Worm (Caenorhabditis elegans) whole organism, early embryonic: ENCODE results near the gene nspe-6.
A peak's percentile ranks its signal among the peaks of the same experiment; 100 is the strongest.

Experiments
- B0310.2 ChIP-seq: sonication (generic microtip); optimal IDR thresholded peaks from 2 replicates; lab custom pipeline; 2016; ENCODE audit warnings: mild to moderate bottlenecking, missing genetic modification characterization, missing compliant biosample characterization
- F13C5.2 ChIP-seq: sonication (generic microtip); optimal IDR thresholded peaks from 2 replicates; lab custom pipeline; 2017; ENCODE audit warnings: mild to moderate bottlenecking, missing genetic modification characterization, inconsistent platforms, missing compliant biosample characterization
- aly-1 ChIP-seq: sonication (generic microtip); optimal IDR thresholded peaks from 2 replicates; lab custom pipeline; 2016; ENCODE audit warnings: missing genetic modification characterization, missing compliant biosample characterization
- ama-1 ChIP-seq: fragments of 150-350 bp; optimal IDR thresholded peaks from 2 replicates; lab custom pipeline; 2014
- ceh-13 ChIP-seq: fragments of 200-800 bp; sonication (Bioruptor generic); optimal IDR thresholded peaks from 2 replicates; lab custom pipeline; 2018; ENCODE audit warnings: mild to moderate bottlenecking, missing genetic modification characterization, missing compliant biosample characterization
- ceh-36 ChIP-seq: sonication (generic microtip); optimal IDR thresholded peaks from 2 replicates; lab custom pipeline; 2016; ENCODE audit warnings: missing genetic modification characterization, inconsistent platforms, missing compliant biosample characterization
- ets-7 ChIP-seq: sonication (generic microtip); optimal IDR thresholded peaks from 2 replicates; lab custom pipeline; 2016; ENCODE audit warnings: missing genotype, missing genetic modification characterization, missing compliant biosample characterization
- flt-1 ChIP-seq: fragments of 200-800 bp; sonication (Bioruptor generic); IDR thresholded peaks from 2 replicates; pipeline ENCODE4 v1.3.6; 2022; ENCODE audit warnings: missing genetic modification characterization, missing compliant biosample characterization
- hmbx-1 ChIP-seq: sonication (generic microtip); optimal IDR thresholded peaks from 2 replicates; lab custom pipeline; 2016; ENCODE audit warnings: mild to moderate bottlenecking, missing genetic modification characterization, missing compliant biosample characterization
- hmg-4 ChIP-seq: fragments of 200-800 bp; sonication (Bioruptor generic); optimal IDR thresholded peaks from 2 replicates; lab custom pipeline; 2018; ENCODE audit warnings: mild to moderate bottlenecking, missing genetic modification characterization, missing compliant biosample characterization
- hnd-1 ChIP-seq: sonication (generic microtip); optimal IDR thresholded peaks from 2 replicates; lab custom pipeline; 2016; ENCODE audit warnings: missing genetic modification characterization, missing compliant biosample characterization
- pes-1 ChIP-seq: fragments of 200-800 bp; sonication (Bioruptor generic); IDR thresholded peaks from 2 replicates; pipeline ENCODE4 v1.3.6; 2022; ENCODE audit warnings: missing genetic modification reagents, missing genetic modification characterization, missing compliant biosample characterization
- scrt-1 ChIP-seq: fragments of 200-800 bp; sonication (Bioruptor generic); IDR thresholded peaks from 2 replicates; pipeline ENCODE4 v1.3.6; 2022; ENCODE audit warnings: missing genetic modification characterization, missing compliant biosample characterization
- sea-1 ChIP-seq: fragments of 200-800 bp; sonication (Bioruptor generic); conservative IDR thresholded peaks from 2 replicates; pipeline ENCODE4 v1.3.6; 2022; ENCODE audit warnings: missing genetic modification characterization, missing compliant biosample characterization
- tbx-11 ChIP-seq: fragments of 200-800 bp; sonication (Bioruptor generic); IDR thresholded peaks from 2 replicates; pipeline ENCODE4 v1.3.6; 2022; ENCODE audit warnings: missing genetic modification characterization, missing compliant biosample characterization
- tbx-37 ChIP-seq: fragments of 200-800 bp; sonication (Bioruptor generic); conservative IDR thresholded peaks from 2 replicates; pipeline ENCODE4 v1.3.6; 2022; ENCODE audit warnings: missing genetic modification reagents, missing genetic modification characterization, missing compliant biosample characterization
- tra-4 ChIP-seq: sonication (generic microtip); optimal IDR thresholded peaks from 2 replicates; lab custom pipeline; 2017; ENCODE audit warnings: missing genetic modification characterization, missing compliant biosample characterization

Gene nspe-6

ce11 chrII:12655816-12656215 is 39.8 kb upstream of the nspe-6 start:
- TF ChIP-seq tbx-37 (GFP tag; lab: Robert Waterston, UW) (no peak), sea-1 (no peak), ets-7 (tag; lab: Kevin White, UChicago) (no peak), ceh-13 (GFP tag; lab: Kevin White, UChicago) (no peak), flt-1 (GFP tag; lab: Robert Waterston, UW) (no peak), hmg-4 (GFP tag; lab: Kevin White, UChicago) (no peak), hmbx-1 (no peak), hnd-1 (tag; lab: Kevin White, UChicago) (no peak), F13C5.2 (tag; lab: Kevin White, UChicago) (no peak), ceh-36 (tag; lab: Kevin White, UChicago) (no peak), scrt-1 (GFP tag; lab: Robert Waterston, UW) (no peak), aly-1 (tag; lab: Kevin White, UChicago) (no peak), B0310.2 (tag; lab: Kevin White, UChicago) (no peak), ama-1 (lab: Kevin White, UChicago) (no peak), tbx-11 (no peak), tra-4 (tag; lab: Kevin White, UChicago) (no peak), pes-1 (GFP tag; lab: Robert Waterston, UW) (no peak)

- no peak for TF ChIP-seq aly-1 (tag; lab: Kevin White, UChicago)
- TF ChIP-seq tra-4 (tag; lab: Kevin White, UChicago) = no peak
- TF ChIP-seq ets-7 (tag; lab: Kevin White, UChicago) = no peak
- TF ChIP-seq sea-1 = no peak
- no peak for TF ChIP-seq ama-1 (lab: Kevin White, UChicago)
- TF ChIP-seq tbx-37 (GFP tag; lab: Robert Waterston, UW) = no peak
- TF ChIP-seq scrt-1 (GFP tag; lab: Robert Waterston, UW) = no peak
- no peak for TF ChIP-seq hnd-1 (tag; lab: Kevin White, UChicago)
- no peak for TF ChIP-seq hmbx-1
- TF ChIP-seq pes-1 (GFP tag; lab: Robert Waterston, UW) = no peak
- no peak for TF ChIP-seq tbx-11
- TF ChIP-seq B0310.2 (tag; lab: Kevin White, UChicago) = no peak
- TF ChIP-seq F13C5.2 (tag; lab: Kevin White, UChicago) = no peak
- no peak for TF ChIP-seq flt-1 (GFP tag; lab: Robert Waterston, UW)
Measured at ce11 chrII:12654447-12654846, 38.5 kb upstream of the nspe-6 start, which contains the start of gene rgs-4. TSS of gene rgs-4 (plus strand) at chrII:12654747.

- TF ChIP-seq tra-4 (tag; lab: Kevin White, UChicago) (no peak), F13C5.2 (tag; lab: Kevin White, UChicago) (no peak), sea-1 (no peak), ets-7 (tag; lab: Kevin White, UChicago) (no peak), hmg-4 (GFP tag; lab: Kevin White, UChicago) (no peak), tbx-11 (no peak), tbx-37 (GFP tag; lab: Robert Waterston, UW) (no peak), aly-1 (tag; lab: Kevin White, UChicago) (no peak), ama-1 (lab: Kevin White, UChicago) (no peak), hmbx-1 (no peak), ceh-36 (tag; lab: Kevin White, UChicago) (no peak), ceh-13 (GFP tag; lab: Kevin White, UChicago) (no peak)
Measured at ce11 chrII:12640370-12640769, 24.4 kb upstream of the nspe-6 start, which contains the start of gene nhr-235. TSS of gene nhr-235 (plus strand) at chrII:12640670.

DNA sequence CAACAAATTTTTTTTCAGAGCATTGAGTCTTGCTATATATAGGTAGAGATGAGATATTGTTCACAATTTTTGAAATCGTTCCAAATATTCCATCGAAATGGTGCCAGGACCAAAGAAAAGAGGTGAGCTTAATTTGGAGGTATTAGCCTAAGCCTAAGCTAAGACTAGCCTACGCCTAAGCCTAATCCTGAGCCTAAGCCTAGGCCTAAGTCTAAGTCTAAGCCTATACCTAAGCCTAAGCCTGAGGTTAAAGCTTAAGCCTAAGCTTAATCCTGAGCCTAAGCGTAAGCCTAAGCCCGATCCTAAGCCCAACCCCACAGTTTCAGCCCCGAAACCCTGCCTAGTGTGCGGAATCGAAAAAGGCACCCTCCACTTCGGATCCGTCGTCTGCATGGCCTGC is 20.6 kb upstream of the nspe-6 start, which contains the start of gene nhr-234:
TSS of gene nhr-234 (plus strand) at position 77 of the 400 bp plus-strand sequence.
- TF ChIP-seq B0310.2 (tag; lab: Kevin White, UChicago) (no peak), ceh-36 (tag; lab: Kevin White, UChicago) (peak; percentile 82)

DNA sequence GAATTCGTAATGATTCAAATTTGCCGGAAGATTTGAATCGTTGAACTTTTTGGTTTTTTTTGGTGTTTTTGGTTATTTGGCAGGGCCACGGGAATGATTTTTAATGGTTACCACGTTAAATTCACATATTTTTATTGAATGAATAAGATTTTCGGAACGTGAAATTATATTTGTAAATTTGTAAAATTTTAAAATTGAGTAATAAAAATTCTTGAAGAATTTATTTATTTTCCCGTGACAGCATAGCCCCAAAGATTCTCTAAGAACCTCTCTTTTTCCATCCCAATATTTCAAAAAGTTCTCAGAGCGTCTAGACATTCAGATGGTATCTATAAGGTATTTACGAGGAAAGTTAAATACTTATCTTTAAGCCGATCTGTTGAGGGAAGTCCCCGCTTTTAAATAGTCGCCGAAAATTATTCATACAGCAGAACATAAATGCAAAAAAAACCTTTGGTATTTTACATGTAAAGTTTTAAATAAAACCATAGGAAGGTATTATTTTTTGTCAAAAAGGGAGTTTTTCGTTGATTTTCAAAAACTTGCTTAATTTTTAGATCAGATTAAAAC is 18.9 kb upstream of the nspe-6 start, which contains the start of gene Y38E10A.17:
TSS of gene Y38E10A.17 (minus strand) at position 51 of the 570 bp plus-strand sequence.
- TF ChIP-seq ceh-36 (tag; lab: Kevin White, UChicago) (no peak), tbx-11 (no peak), hmg-4 (GFP tag; lab: Kevin White, UChicago) (no peak), sea-1 (no peak), ets-7 (tag; lab: Kevin White, UChicago) (no peak), tbx-37 (GFP tag; lab: Robert Waterston, UW) (no peak), hmbx-1 (no peak), B0310.2 (tag; lab: Kevin White, UChicago) (no peak), ceh-13 (GFP tag; lab: Kevin White, UChicago) (no peak), flt-1 (GFP tag; lab: Robert Waterston, UW) (no peak), scrt-1 (GFP tag; lab: Robert Waterston, UW) (no peak), tra-4 (tag; lab: Kevin White, UChicago) (no peak), aly-1 (tag; lab: Kevin White, UChicago) (no peak), ama-1 (lab: Kevin White, UChicago) (no peak), pes-1 (GFP tag; lab: Robert Waterston, UW) (no peak), hnd-1 (tag; lab: Kevin White, UChicago) (no peak)

DNA sequence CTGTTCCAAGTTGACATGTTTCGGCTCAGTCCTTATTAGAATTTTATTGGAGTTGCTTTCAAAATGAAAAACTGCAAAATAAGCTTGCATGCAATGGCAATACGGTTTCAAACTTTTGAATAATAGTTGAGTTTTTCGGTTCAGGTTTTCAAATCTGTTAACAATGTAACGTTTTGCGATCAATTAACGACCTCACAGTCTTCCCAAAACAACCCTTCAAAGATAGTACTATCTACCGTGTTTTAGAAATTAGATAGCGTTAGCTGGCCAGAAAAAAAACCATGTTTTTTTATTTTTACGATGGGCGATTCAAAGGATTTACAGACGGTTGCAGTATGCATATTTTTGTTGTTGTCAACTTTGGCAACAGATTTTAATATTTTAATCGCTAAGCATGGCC is 14.9 kb upstream of the nspe-6 start, which contains the start of gene Y38E10A.34:
TSS of gene Y38E10A.34 (plus strand) at position 301 of the 400 bp plus-strand sequence.
- no peak for TF ChIP-seq scrt-1 (GFP tag; lab: Robert Waterston, UW)

ce11 chrII:12629387-12629786 is 13.4 kb upstream of the nspe-6 start, which contains the start of gene Y38E10A.28:
TSS of gene Y38E10A.28 (plus strand) at chrII:12629687.
- TF ChIP-seq flt-1 (GFP tag; lab: Robert Waterston, UW) = no peak
